Worm (Caenorhabditis elegans) whole organism, L2 larva: Measurements from ENCODE around the gene tps-1.

Experiments used
- ama-1 ChIP-seq: fragments of 150-350 bp; optimal IDR thresholded peaks from 2 replicates; lab custom pipeline; 2018; ENCODE audit warnings: inconsistent platforms
- elt-1 ChIP-seq: fragments of 150-350 bp; optimal IDR thresholded peaks from 2 replicates; lab custom pipeline; 2014; ENCODE audit warnings: missing biosample characterization, missing genetic modification characterization
- lin-11 ChIP-seq: fragments of 150-350 bp; sonication (generic microtip); optimal IDR thresholded peaks from 2 replicates; lab custom pipeline; 2014; ENCODE audit warnings: missing biosample characterization, missing genetic modification characterization, inconsistent platforms, mixed read lengths
- lin-13 ChIP-seq: fragments of 150-350 bp; optimal IDR thresholded peaks from 2 replicates; lab custom pipeline; 2014; ENCODE audit warnings: missing biosample characterization, missing genetic modification reagents, missing genetic modification characterization
- mbf-1 ChIP-seq: sonication (generic microtip); optimal IDR thresholded peaks from 2 replicates; lab custom pipeline; 2017; ENCODE audit warnings: missing biosample characterization, missing genetic modification characterization
- nhr-12 ChIP-seq: fragments of 150-350 bp; optimal IDR thresholded peaks from 2 replicates; lab custom pipeline; 2014; ENCODE audit warnings: missing biosample characterization, missing genetic modification characterization
- nhr-23 ChIP-seq: fragments of 150-350 bp; optimal IDR thresholded peaks from 2 replicates; lab custom pipeline; 2014; ENCODE audit warnings: missing biosample characterization, missing genetic modification reagents, missing genetic modification characterization
- nhr-77 ChIP-seq: fragments of 150-350 bp; optimal IDR thresholded peaks from 2 replicates; lab custom pipeline; 2014; ENCODE audit warnings: missing biosample characterization, missing genetic modification characterization
- peb-1 ChIP-seq: fragments of 150-350 bp; optimal IDR thresholded peaks from 2 replicates; lab custom pipeline; 2014; ENCODE audit warnings: missing biosample characterization, missing genetic modification characterization
- zag-1 ChIP-seq: fragments of 150-350 bp; optimal IDR thresholded peaks from 2 replicates; lab custom pipeline; 2014; ENCODE audit warnings: missing biosample characterization, missing genetic modification characterization

DNA sequence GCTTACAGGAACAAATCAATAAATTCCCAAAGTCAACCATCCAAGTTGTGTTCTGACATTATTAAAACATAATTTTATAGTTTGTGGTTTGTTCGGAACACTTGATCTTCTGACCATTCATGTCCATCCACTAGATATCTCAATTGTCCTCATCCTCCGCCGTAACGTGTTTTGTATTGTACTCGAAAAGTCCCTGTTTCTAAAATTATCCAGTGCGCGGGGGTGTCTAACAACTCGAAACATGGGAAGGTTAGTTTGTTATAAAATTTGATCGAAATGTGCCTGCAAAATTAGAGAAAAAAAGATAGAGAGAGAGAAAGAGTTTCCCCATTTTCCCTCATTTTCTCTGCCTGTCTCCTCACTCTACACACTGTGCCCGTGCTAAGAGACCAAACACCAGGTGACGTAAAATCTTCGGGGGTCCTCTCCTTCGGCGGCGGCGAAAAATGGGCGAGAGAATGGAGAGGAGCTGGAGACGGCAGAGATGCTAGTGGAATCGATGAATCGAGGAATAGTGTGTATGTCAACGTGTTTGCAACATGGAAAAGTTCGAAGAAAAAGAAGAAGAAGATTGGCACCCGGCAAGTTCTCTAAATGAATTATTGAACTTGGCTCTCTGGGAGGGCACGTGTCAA, 31.3 kb upstream of the tps-1 start:
- TF ChIP-seq elt-1 (tag; lab: Kevin White, UChicago) (no peak), lin-11 (tag; lab: Kevin White, UChicago) (peak; percentile 33), nhr-12 (no peak), nhr-77 (tag; lab: Kevin White, UChicago) (peak; percentile 33), nhr-23 (tag; lab: Kevin White, UChicago) (no peak), mbf-1 (tag; lab: Kevin White, UChicago) (no peak), ama-1 (lab: Kevin White, UChicago) (no peak), peb-1 (tag; lab: Kevin White, UChicago) (no peak), zag-1 (tag; lab: Kevin White, UChicago) (peak; percentile 90), lin-13 (peak; percentile 66)
